In the genomic region with DNA sequence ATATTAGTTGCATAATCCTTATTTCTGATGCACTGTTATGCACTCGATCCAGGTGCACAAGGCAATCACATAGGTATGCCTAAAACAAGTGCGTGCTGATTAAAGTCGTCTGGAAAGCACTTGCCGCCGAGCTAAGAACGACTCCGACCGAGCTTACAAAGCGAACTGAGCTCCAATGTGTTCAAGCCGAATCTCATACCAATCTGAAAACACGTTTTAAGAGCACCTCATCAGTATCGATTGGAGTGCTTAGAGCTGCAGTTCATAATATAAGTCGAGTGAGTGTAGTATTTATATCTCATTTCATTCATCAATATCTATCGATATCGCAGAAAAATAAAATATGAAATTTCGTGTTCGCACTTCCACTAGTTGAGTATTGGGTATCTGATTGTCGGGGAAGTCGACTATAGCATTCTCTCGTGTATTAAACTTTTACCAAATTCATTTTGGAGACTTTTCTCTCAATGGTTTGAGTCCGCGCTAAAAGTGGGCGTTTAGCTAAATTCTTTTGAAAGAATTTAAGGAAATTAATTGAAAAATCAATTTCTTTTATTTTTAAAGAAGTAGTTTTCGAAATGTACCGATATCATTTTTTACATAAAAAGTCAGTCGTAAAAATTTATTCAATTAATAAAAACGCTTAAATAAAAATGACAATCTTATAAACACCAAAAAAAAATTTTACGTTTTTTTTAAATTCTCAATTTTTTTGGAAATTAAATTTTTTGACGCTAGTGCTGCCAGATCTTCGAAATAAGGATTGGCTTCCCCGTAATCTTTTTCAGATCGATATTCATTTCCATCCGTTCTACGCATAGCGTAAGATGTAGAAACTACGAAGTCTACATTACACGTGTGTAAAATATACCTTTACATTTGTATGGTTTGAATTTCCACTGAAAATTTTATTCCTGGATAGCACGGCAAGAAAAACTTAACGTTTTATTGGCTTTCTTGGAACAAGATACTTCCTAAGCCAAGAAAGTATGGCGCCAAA, we compare ENCODE assay signal across 1 fruit fly cellular context.
TF ChIP-seq lines count a peak whose summit lies in the region.

A gene (minus strand): TSS at position 169 of the 1,000 bp plus-strand sequence.

TF ChIP-seq in whole organism, embryonic, 481 proteins besides CTCF, POLR2A, EP300 and RAD21 (continued from another document and continues in another):
- TF ChIP-seq Camta (GFP tag; optimal IDR thresholded peaks at IDR 0.05; lab: Kevin White, UChicago), result no peak
- TF ChIP-seq CG10267 (tag; optimal IDR thresholded peaks at IDR 0.05; lab: Kevin White, UChicago), result peak; percentile 35
- TF ChIP-seq Scr (GFP tag; IDR thresholded peaks at IDR 0.05; lab: Robert Waterston, UW; ENCODE audit: partially characterized antibody), result peak; percentile 74
- TF ChIP-seq MESR4 (GFP tag; optimal IDR thresholded peaks at IDR 0.05; lab: Kevin White, UChicago), result no peak
- peak; percentile 46 for TF ChIP-seq CG14710 (tag; optimal IDR thresholded peaks at IDR 0.05; lab: Kevin White, UChicago)
- TF ChIP-seq Neu2 (GFP tag; optimal IDR thresholded peaks at IDR 0.05; lab: Kevin White, UChicago; ENCODE audit: borderline replicate concordance), result no peak
- TF ChIP-seq CG5953 (GFP tag; IDR thresholded peaks at IDR 0.05; lab: Robert Waterston, UW), result no peak
- peak; percentile 22; the same call in 1 of the 2 replicates for TF ChIP-seq CG3847 (GFP tag; IDR thresholded peaks at IDR 0.05; lab: Robert Waterston, UW)
- TF ChIP-seq aop (GFP tag; IDR thresholded peaks at IDR 0.05; lab: Robert Waterston, UW), result no peak
- TF ChIP-seq schlank (tag; optimal IDR thresholded peaks at IDR 0.05; lab: Kevin White, UChicago), result no peak
- peak; percentile 15 for TF ChIP-seq Atf6 (GFP tag; IDR thresholded peaks at IDR 0.05; lab: Robert Waterston, UW)
- TF ChIP-seq scrt (GFP tag; optimal IDR thresholded peaks at IDR 0.05; lab: Kevin White, UChicago), result no peak
- 0 out of 2 replicates have a peak, but pooled peaks have one; percentile 36 for TF ChIP-seq CG11247 (GFP tag; IDR thresholded peaks at IDR 0.05; lab: Robert Waterston, UW)
- peak; percentile 69; the same call in 2 of the 3 replicates for TF ChIP-seq CG11456 (GFP tag; IDR thresholded peaks at IDR 0.05; lab: Robert Waterston, UW)
- TF ChIP-seq Adf1 (GFP tag; IDR thresholded peaks at IDR 0.05; lab: Robert Waterston, UW), result no peak
- no peak; the same call in 2 of the 3 replicates for TF ChIP-seq zen2 (GFP tag; IDR thresholded peaks at IDR 0.05; lab: Robert Waterston, UW; ENCODE audit: partially characterized antibody)
- TF ChIP-seq Tbp (GFP tag; optimal IDR thresholded peaks at IDR 0.05; lab: Kevin White, UChicago), result no peak
- no peak for TF ChIP-seq cas (GFP tag; IDR thresholded peaks at IDR 0.05; lab: Robert Waterston, UW)
- TF ChIP-seq CG9817 (tag; optimal IDR thresholded peaks at IDR 0.05; lab: Kevin White, UChicago), result peak; percentile 7
- peak; percentile 69 for TF ChIP-seq grn (GFP tag; optimal IDR thresholded peaks at IDR 0.05; lab: Kevin White, UChicago)
- peak; percentile 35 for TF ChIP-seq CG18599 (GFP tag; optimal IDR thresholded peaks at IDR 0.05; lab: Kevin White, UChicago)
- no peak for TF ChIP-seq klu (GFP tag; IDR thresholded peaks at IDR 0.05; lab: Robert Waterston, UW)
- TF ChIP-seq CG14441 (GFP tag; IDR thresholded peaks at IDR 0.05; lab: Robert Waterston, UW), result peak; percentile 43; the same call in 1 of the 2 replicates
- peak; percentile 81; the same call in 2 of the 3 replicates for TF ChIP-seq mld (GFP tag; IDR thresholded peaks at IDR 0.05; lab: Robert Waterston, UW; ENCODE audit: partially characterized antibody)
- TF ChIP-seq fd3F (GFP tag; optimal IDR thresholded peaks at IDR 0.05; lab: Kevin White, UChicago), result no peak
- no peak for TF ChIP-seq CG11695 (GFP tag; IDR thresholded peaks at IDR 0.05; lab: Robert Waterston, UW)
- TF ChIP-seq CG7745 (tag; optimal IDR thresholded peaks at IDR 0.05; lab: Kevin White, UChicago), result no peak
- peak; percentile 96 for TF ChIP-seq Ets65A (GFP tag; lab: Kevin White, UChicago)
- no peak for TF ChIP-seq CG8478 (optimal IDR thresholded peaks at IDR 0.05; lab: Kevin White, UChicago)
- peak; percentile 73 for TF ChIP-seq row (GFP tag; IDR thresholded peaks at IDR 0.05; lab: Robert Waterston, UW)
- TF ChIP-seq Bgb (GFP tag; IDR thresholded peaks at IDR 0.05; lab: Robert Waterston, UW; ENCODE audit: partially characterized antibody), result peak; percentile 78
- peak; percentile 84 for TF ChIP-seq tna (GFP tag; IDR thresholded peaks at IDR 0.05; lab: Robert Waterston, UW; ENCODE audit: partially characterized antibody)
- TF ChIP-seq CG3065 (GFP tag; optimal IDR thresholded peaks at IDR 0.05; lab: Kevin White, UChicago), result peak; percentile 67
- TF ChIP-seq ash1 (GFP tag; optimal IDR thresholded peaks at IDR 0.05; lab: Kevin White, UChicago), result no peak
- TF ChIP-seq br (optimal IDR thresholded peaks at IDR 0.05; lab: Kevin White, UChicago), result no peak
- no peak; the same call in 2 of the 3 replicates for TF ChIP-seq H15 (GFP tag; IDR thresholded peaks at IDR 0.05; lab: Robert Waterston, UW)
- no peak for TF ChIP-seq CG31388 (GFP tag; optimal IDR thresholded peaks at IDR 0.05; lab: Kevin White, UChicago)
- no peak for TF ChIP-seq CG15479 (GFP tag; optimal IDR thresholded peaks at IDR 0.05; lab: Kevin White, UChicago)
- TF ChIP-seq toy (GFP tag; IDR thresholded peaks at IDR 0.05; lab: Robert Waterston, UW), result no peak
- TF ChIP-seq Drgx (GFP tag; IDR thresholded peaks at IDR 0.05; lab: Robert Waterston, UW), result no peak; the same call in 1 of the 2 replicates
- no peak for TF ChIP-seq CG34376 (GFP tag; optimal IDR thresholded peaks at IDR 0.05; lab: Kevin White, UChicago)
- TF ChIP-seq her (GFP tag; optimal IDR thresholded peaks at IDR 0.05; lab: Kevin White, UChicago), result peak; percentile 47
- no peak for TF ChIP-seq tio (GFP tag; optimal IDR thresholded peaks at IDR 0.05; lab: Kevin White, UChicago)
- TF ChIP-seq CG4360 (GFP tag; IDR thresholded peaks at IDR 0.05; lab: Robert Waterston, UW), result no peak
- TF ChIP-seq eyg (GFP tag; optimal IDR thresholded peaks at IDR 0.05; lab: Kevin White, UChicago), result no peak
- no peak for TF ChIP-seq CG17385 (GFP tag; optimal IDR thresholded peaks at IDR 0.05; lab: Kevin White, UChicago)
- TF ChIP-seq Mes4 (GFP tag; optimal IDR thresholded peaks at IDR 0.05; lab: Kevin White, UChicago), result no peak
- no peak for TF ChIP-seq Trl (optimal IDR thresholded peaks at IDR 0.05; lab: Kevin White, UChicago)
- TF ChIP-seq Trl (GFP tag; optimal IDR thresholded peaks at IDR 0.05; lab: Kevin White, UChicago), result peak; percentile 33
- TF ChIP-seq Dfd (GFP tag; optimal IDR thresholded peaks at IDR 0.05; lab: Kevin White, UChicago), result no peak
- TF ChIP-seq Ssrp (tag; optimal IDR thresholded peaks at IDR 0.05; lab: Kevin White, UChicago), result no peak
- TF ChIP-seq nau (GFP tag; optimal IDR thresholded peaks at IDR 0.05; lab: Kevin White, UChicago), result no peak
- TF ChIP-seq pum (GFP tag; optimal IDR thresholded peaks at IDR 0.05; lab: Kevin White, UChicago), result no peak
- TF ChIP-seq esg (GFP tag; conservative IDR thresholded peaks at IDR 0.05; lab: Robert Waterston, UW), result no peak
- TF ChIP-seq CG4404 (GFP tag; IDR thresholded peaks at IDR 0.05; lab: Robert Waterston, UW), result no peak
- TF ChIP-seq GATAe (GFP tag; conservative IDR thresholded peaks at IDR 0.05; lab: Robert Waterston, UW), result no peak
- TF ChIP-seq lab (GFP tag; optimal IDR thresholded peaks at IDR 0.05; lab: Kevin White, UChicago), result peak; percentile 56
- TF ChIP-seq org-1 (GFP tag; optimal IDR thresholded peaks at IDR 0.05; lab: Kevin White, UChicago), result no peak
- TF ChIP-seq vnd (GFP tag; IDR thresholded peaks at IDR 0.05; lab: Robert Waterston, UW; ENCODE audit: partially characterized antibody), result peak; percentile 62
- peak; percentile 46; the same call in 1 of the 2 replicates for TF ChIP-seq chm (GFP tag; IDR thresholded peaks at IDR 0.05; lab: Robert Waterston, UW)
- no peak for TF ChIP-seq crol (GFP tag; IDR thresholded peaks at IDR 0.05; lab: Robert Waterston, UW)
- no peak for TF ChIP-seq wdn (GFP tag; IDR thresholded peaks at IDR 0.05; lab: Robert Waterston, UW)
- TF ChIP-seq CoRest (tag; optimal IDR thresholded peaks at IDR 0.05; lab: Kevin White, UChicago), result peak; percentile 59
- 0 out of 2 replicates have a peak, but pooled peaks have one; percentile 32 for TF ChIP-seq NFAT (GFP tag; IDR thresholded peaks at IDR 0.05; lab: Robert Waterston, UW)
- peak in 1 of 2 experiments; percentile 18 for TF ChIP-seq bsh (GFP tag; optimal IDR thresholded peaks at IDR 0.05; lab: Kevin White, UChicago)
- TF ChIP-seq nerfin-1 (tag; optimal IDR thresholded peaks at IDR 0.05; lab: Kevin White, UChicago), result no peak
- TF ChIP-seq prd (optimal IDR thresholded peaks at IDR 0.05; lab: Kevin White, UChicago), result no peak
- TF ChIP-seq prd (GFP tag; IDR thresholded peaks at IDR 0.05; lab: Robert Waterston, UW), result no peak
- no peak for TF ChIP-seq Hand (GFP tag; optimal IDR thresholded peaks at IDR 0.05; lab: Kevin White, UChicago)
- TF ChIP-seq CG10431 (GFP tag; optimal IDR thresholded peaks at IDR 0.05; lab: Kevin White, UChicago), result no peak
- TF ChIP-seq insv (GFP tag; optimal IDR thresholded peaks at IDR 0.05; lab: Kevin White, UChicago), result peak in 1 of 2 experiments; percentile 14
- TF ChIP-seq corto (GFP tag; optimal IDR thresholded peaks at IDR 0.05; lab: Kevin White, UChicago), result no peak
- TF ChIP-seq Med (GFP tag; lab: Kevin White, UChicago), result peak; percentile 75
- TF ChIP-seq ERR (GFP tag; optimal IDR thresholded peaks at IDR 0.05; lab: Kevin White, UChicago), result no peak
- TF ChIP-seq Vsx1 (GFP tag; optimal IDR thresholded peaks at IDR 0.05; lab: Kevin White, UChicago), result no peak
- no peak for TF ChIP-seq CG7928 (GFP tag; optimal IDR thresholded peaks at IDR 0.05; lab: Kevin White, UChicago)
- peak; percentile 86 for TF ChIP-seq nerfin-2 (GFP tag; IDR thresholded peaks at IDR 0.05; lab: Robert Waterston, UW; ENCODE audit: partially characterized antibody)
- TF ChIP-seq CG17328 (GFP tag; IDR thresholded peaks at IDR 0.05; lab: Robert Waterston, UW), result 0 out of 2 replicates have a peak, but pooled peaks have one; percentile 12
- TF ChIP-seq CG9437 (GFP tag; optimal IDR thresholded peaks at IDR 0.05; lab: Kevin White, UChicago), result peak; percentile 86
- TF ChIP-seq dan (GFP tag; IDR thresholded peaks at IDR 0.05; lab: Robert Waterston, UW), result no peak
- TF ChIP-seq hb (GFP tag; IDR thresholded peaks at IDR 0.05; lab: Robert Waterston, UW; ENCODE audit: partially characterized antibody), result peak; percentile 69
- no peak for TF ChIP-seq salm (tag; optimal IDR thresholded peaks at IDR 0.05; lab: Kevin White, UChicago)
- TF ChIP-seq zfh1 (GFP tag; IDR thresholded peaks at IDR 0.05; lab: Robert Waterston, UW), result peak; percentile 57; the same call in 2 of the 3 replicates
- peak; percentile 39 for TF ChIP-seq D19A (tag; optimal IDR thresholded peaks at IDR 0.05; lab: Kevin White, UChicago)
- TF ChIP-seq CG31441 (GFP tag; IDR thresholded peaks at IDR 0.05; lab: Robert Waterston, UW), result 0 out of 2 replicates have a peak, but pooled peaks have one; percentile 52
- peak; percentile 81 for TF ChIP-seq CG14860 (GFP tag; IDR thresholded peaks at IDR 0.05; lab: Robert Waterston, UW; ENCODE audit: partially characterized antibody)
- peak; percentile 83 for TF ChIP-seq pita (GFP tag; optimal IDR thresholded peaks at IDR 0.05; lab: Kevin White, UChicago)
- TF ChIP-seq bab2 (GFP tag; optimal IDR thresholded peaks at IDR 0.05; lab: Kevin White, UChicago), result peak; percentile 37
- no peak for TF ChIP-seq HHEX (GFP tag; optimal IDR thresholded peaks at IDR 0.05; lab: Kevin White, UChicago)
- TF ChIP-seq Spps (tag; optimal IDR thresholded peaks at IDR 0.05; lab: Kevin White, UChicago), result no peak
- TF ChIP-seq CG6765 (GFP tag; optimal IDR thresholded peaks at IDR 0.05; lab: Kevin White, UChicago), result no peak
- no peak for TF ChIP-seq luna (GFP tag; optimal IDR thresholded peaks at IDR 0.05; lab: Kevin White, UChicago)
- TF ChIP-seq disco-r (GFP tag; optimal IDR thresholded peaks at IDR 0.05; lab: Kevin White, UChicago), result no peak
- no peak for TF ChIP-seq Six4 (GFP tag; optimal IDR thresholded peaks at IDR 0.05; lab: Kevin White, UChicago)
- no peak for TF ChIP-seq HLHmδ (GFP tag; optimal IDR thresholded peaks at IDR 0.05; lab: Kevin White, UChicago)
- TF ChIP-seq CG30431 (GFP tag; optimal IDR thresholded peaks at IDR 0.05; lab: Kevin White, UChicago), result no peak
- peak; percentile 16 for TF ChIP-seq CG10147 (GFP tag; optimal IDR thresholded peaks at IDR 0.05; lab: Kevin White, UChicago)
- TF ChIP-seq CG8944 (GFP tag; optimal IDR thresholded peaks at IDR 0.05; lab: Kevin White, UChicago), result no peak
- no peak for TF ChIP-seq CG2678 (tag; optimal IDR thresholded peaks at IDR 0.05; lab: Kevin White, UChicago)
- no peak for TF ChIP-seq CG12071 (GFP tag; optimal IDR thresholded peaks at IDR 0.05; lab: Kevin White, UChicago)
- no peak for TF ChIP-seq CG43689 (GFP tag; IDR thresholded peaks at IDR 0.05; lab: Robert Waterston, UW)
- TF ChIP-seq ems (GFP tag; optimal IDR thresholded peaks at IDR 0.05; lab: Kevin White, UChicago), result peak; percentile 53
- peak; percentile 8 for TF ChIP-seq CG18262 (tag; optimal IDR thresholded peaks at IDR 0.05; lab: Kevin White, UChicago)
- TF ChIP-seq CG10565 (GFP tag; optimal IDR thresholded peaks at IDR 0.05; lab: Kevin White, UChicago), result no peak
- peak; percentile 38 for TF ChIP-seq Hr3 (GFP tag; optimal IDR thresholded peaks at IDR 0.05; lab: Kevin White, UChicago)
- TF ChIP-seq CG2889 (GFP tag; IDR thresholded peaks at IDR 0.05; lab: Robert Waterston, UW), result no peak
- no peak for TF ChIP-seq CG3281 (GFP tag; optimal IDR thresholded peaks at IDR 0.05; lab: Kevin White, UChicago)
- TF ChIP-seq CG30020 (tag; optimal IDR thresholded peaks at IDR 0.05; lab: Kevin White, UChicago), result no peak
- TF ChIP-seq trh (GFP tag; optimal IDR thresholded peaks at IDR 0.05; lab: Kevin White, UChicago), result no peak
- no peak for TF ChIP-seq NC2β (GFP tag; optimal IDR thresholded peaks at IDR 0.05; lab: Kevin White, UChicago)
- TF ChIP-seq CG17912 (GFP tag; optimal IDR thresholded peaks at IDR 0.05; lab: Kevin White, UChicago), result no peak
- no peak for TF ChIP-seq D (optimal IDR thresholded peaks at IDR 0.05; lab: Kevin White, UChicago)
- TF ChIP-seq D (GFP tag; optimal IDR thresholded peaks at IDR 0.05; lab: Kevin White, UChicago), result no peak
- peak; percentile 37 for TF ChIP-seq knrl (GFP tag; IDR thresholded peaks at IDR 0.05; lab: Robert Waterston, UW; ENCODE audit: partially characterized antibody)
- TF ChIP-seq NK7.1 (GFP tag; optimal IDR thresholded peaks at IDR 0.05; lab: Kevin White, UChicago), result no peak
- TF ChIP-seq run (tag; optimal IDR thresholded peaks at IDR 0.05; lab: Kevin White, UChicago), result no peak
- peak; percentile 61 for TF ChIP-seq Jarid2 (GFP tag; optimal IDR thresholded peaks at IDR 0.05; lab: Kevin White, UChicago)
- TF ChIP-seq sim (GFP tag; IDR thresholded peaks at IDR 0.05; lab: Robert Waterston, UW), result no peak
- 0 out of 3 replicates have a peak, but pooled peaks have one; percentile 39 for TF ChIP-seq ase (GFP tag; IDR thresholded peaks at IDR 0.05; lab: Robert Waterston, UW)
